Fruit fly (Drosophila melanogaster) whole organism, pupa: Measurements from ENCODE around the gene Shc.

ENCODE experiments used
- CG10348 ChIP-seq: fragments of 200-800 bp; sonication (Bioruptor generic); IDR thresholded peaks from 2 replicates; pipeline ENCODE4 v1.3.6; 2022; ENCODE audit warnings: missing biosample characterization, missing genetic modification characterization
- CG12605 ChIP-seq: fragments of 200-800 bp; sonication (Bioruptor generic); IDR thresholded peaks from 2 replicates; pipeline ENCODE4 v1.3.6; 2022; ENCODE audit warnings: missing biosample characterization, missing genetic modification characterization
- CG13204 ChIP-seq: fragments of 200-800 bp; sonication (Bioruptor generic); optimal IDR thresholded peaks from 2 replicates; lab custom pipeline; 2018; ENCODE audit warnings: missing biosample characterization, mild to moderate bottlenecking, missing genetic modification characterization, moderate library complexity
- CG14655 ChIP-seq: fragments of 200-800 bp; sonication (Bioruptor generic); optimal IDR thresholded peaks from 3 replicates; lab custom pipeline; 2017; ENCODE audit warnings: mild to moderate bottlenecking, missing biosample characterization, missing genetic modification reagents, missing genetic modification characterization
- CG15710 ChIP-seq: fragments of 200-800 bp; sonication (Bioruptor generic); optimal IDR thresholded peaks from 2 replicates; lab custom pipeline; 2018; ENCODE audit warnings: missing biosample characterization, mild to moderate bottlenecking, missing genetic modification characterization, moderate library complexity
- CG17806 ChIP-seq: fragments of 200-800 bp; sonication (Bioruptor generic); optimal IDR thresholded peaks from 2 replicates; lab custom pipeline; 2018; ENCODE audit warnings: missing biosample characterization, mild to moderate bottlenecking, missing genetic modification characterization, moderate library complexity
- CG32121 ChIP-seq: fragments of 200-800 bp; sonication (Bioruptor generic); IDR thresholded peaks from 2 replicates; pipeline ENCODE4 v1.3.6; 2022; ENCODE audit warnings: missing biosample characterization, missing genetic modification characterization
- CG34367 ChIP-seq: fragments of 200-800 bp; sonication (Bioruptor generic); optimal IDR thresholded peaks from 2 replicates; lab custom pipeline; 2018; ENCODE audit warnings: missing biosample characterization, mild to moderate bottlenecking, missing genetic modification characterization
- CG4496 ChIP-seq: fragments of 200-800 bp; sonication (Bioruptor generic); IDR thresholded peaks from 3 replicates; pipeline ENCODE4 v1.3.6; 2022; ENCODE audit warnings: missing biosample characterization, missing genetic modification characterization
- CG8159 ChIP-seq: fragments of 200-800 bp; sonication (Bioruptor generic); optimal IDR thresholded peaks from 3 replicates; lab custom pipeline; 2018; ENCODE audit warnings: missing biosample characterization, mild to moderate bottlenecking, missing genetic modification characterization, moderate library complexity
- CG8301 ChIP-seq: fragments of 200-800 bp; sonication (Bioruptor generic); optimal IDR thresholded peaks from 2 replicates; lab custom pipeline; 2018; ENCODE audit warnings: missing biosample characterization, mild to moderate bottlenecking, missing genetic modification characterization
- CG9948 ChIP-seq: fragments of 200-800 bp; sonication (Bioruptor generic); optimal IDR thresholded peaks from 2 replicates; lab custom pipeline; 2018; ENCODE audit warnings: missing biosample characterization, mild to moderate bottlenecking, missing genetic modification characterization, moderate library complexity
- D1 ChIP-seq: fragments of 200-800 bp; sonication (Bioruptor generic); optimal IDR thresholded peaks from 2 replicates; lab custom pipeline; 2018; ENCODE audit warnings: missing biosample characterization, mild to moderate bottlenecking, missing genetic modification characterization, moderate library complexity
- EcR ChIP-seq: fragments of 200-800 bp; sonication (Bioruptor generic); optimal IDR thresholded peaks from 3 replicates; lab custom pipeline; 2019; ENCODE audit warnings: missing biosample characterization, missing genetic modification characterization, mild to moderate bottlenecking, moderate library complexity, missing genetic modification reagents
- Ets98B ChIP-seq: fragments of 200-800 bp; sonication (Bioruptor generic); IDR thresholded peaks from 2 replicates; pipeline ENCODE4 v1.3.6; 2022; ENCODE audit warnings: missing biosample characterization, missing genetic modification characterization
- Pif1A ChIP-seq: fragments of 200-800 bp; sonication (Bioruptor generic); optimal IDR thresholded peaks from 3 replicates; lab custom pipeline; 2016; ENCODE audit warnings: missing biosample characterization, missing genetic modification characterization
- Pif1B ChIP-seq: fragments of 200-800 bp; sonication (Bioruptor generic); optimal IDR thresholded peaks from 3 replicates; lab custom pipeline; 2016; ENCODE audit warnings: missing biosample characterization, missing genetic modification characterization
- Snoo ChIP-seq: fragments of 200-800 bp; sonication (Bioruptor generic); optimal IDR thresholded peaks from 3 replicates; lab custom pipeline; 2017; ENCODE audit warnings: missing biosample characterization, mild to moderate bottlenecking, missing genetic modification characterization, inconsistent platforms
- fd96Ca ChIP-seq: fragments of 200-800 bp; sonication (Bioruptor generic); IDR thresholded peaks from 3 replicates; pipeline ENCODE4 v1.3.6; 2022; ENCODE audit warnings: missing biosample characterization, missing genetic modification characterization
- gl ChIP-seq: fragments of 200-800 bp; sonication (Bioruptor generic); optimal IDR thresholded peaks from 2 replicates; lab custom pipeline; 2018; ENCODE audit warnings: missing biosample characterization, mild to moderate bottlenecking, missing genetic modification characterization
- rn ChIP-seq: fragments of 200-800 bp; sonication (Bioruptor generic); IDR thresholded peaks from 2 replicates; pipeline ENCODE4 v1.3.6; 2022; ENCODE audit warnings: missing biosample characterization, missing genetic modification characterization

Gene Shc

DNA sequence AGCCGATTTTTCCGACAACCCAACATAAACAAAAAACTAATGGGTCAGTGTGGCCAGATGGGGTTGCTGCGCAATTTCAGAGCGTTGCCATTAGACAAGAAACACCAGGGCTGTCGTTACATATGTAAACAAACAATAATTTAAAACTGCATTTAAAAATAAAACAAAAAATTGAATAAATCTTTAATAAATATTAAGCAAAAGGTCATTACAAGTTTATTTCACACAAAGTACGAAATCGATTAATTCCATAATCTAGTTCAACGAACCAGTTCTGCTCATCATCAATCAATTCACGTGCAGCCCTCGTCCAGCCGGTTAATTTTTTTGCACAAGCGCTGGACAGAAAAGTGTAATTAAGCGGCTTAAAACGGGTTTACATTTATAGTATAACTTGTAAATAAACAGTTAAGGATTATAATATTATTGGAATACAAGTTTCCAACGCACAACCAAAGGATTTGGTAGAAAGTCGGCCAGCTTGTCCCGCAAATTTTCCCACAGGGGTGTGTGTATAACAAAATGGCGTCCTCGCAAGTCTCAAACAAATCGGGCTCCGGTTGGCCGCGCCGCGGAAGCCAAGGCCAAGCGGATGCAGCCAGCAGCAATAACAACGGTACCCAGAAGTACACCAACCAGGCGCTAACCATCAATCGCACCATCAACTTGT lies 15.9 kb upstream of the Shc start, which contains the start of the genes CG4022 and Cpsf5:
Gene CG4022 (minus strand): TSS at position 79 of the 670 bp plus-strand sequence.
Gene Cpsf5 (plus strand): TSS at position 285 of the 670 bp plus-strand sequence.
- TF ChIP-seq CG13204 (GFP tag; lab: Kevin White, UChicago) (no peak), fd96Ca (GFP tag; lab: Robert Waterston, UW) (peak; percentile 65; the same call in 2 of the 3 replicates), D1 (tag; lab: Kevin White, UChicago) (no peak), CG10348 (no peak), Snoo (peak; percentile 51), CG32121 (peak; percentile 70), CG8301 (tag; lab: Kevin White, UChicago) (peak; percentile 36), CG34367 (tag; lab: Kevin White, UChicago) (peak; percentile 52), CG9948 (tag; lab: Kevin White, UChicago) (peak; percentile 64), CG15710 (tag; lab: Kevin White, UChicago) (peak; percentile 76), Ets98B (peak; percentile 61), CG12605 (GFP tag; lab: Robert Waterston, UW) (peak; percentile 60), CG4496 (GFP tag; lab: Robert Waterston, UW) (peak; percentile 75; the same call in 2 of the 3 replicates), Pif1B (GFP tag; lab: Kevin White, UChicago) (peak; percentile 57), CG17806 (peak; percentile 61), CG8159 (tag; lab: Kevin White, UChicago) (peak; percentile 61), EcR (GFP tag; lab: Kevin White, UChicago) (peak; percentile 64), CG14655 (no peak), gl (no peak), Pif1A (GFP tag; lab: Kevin White, UChicago) (peak; percentile 59), rn (0 out of 2 replicates have a peak, but pooled peaks have one; percentile 7)
- TF ChIP-seq, all 21 proteins: peak for 16

DNA sequence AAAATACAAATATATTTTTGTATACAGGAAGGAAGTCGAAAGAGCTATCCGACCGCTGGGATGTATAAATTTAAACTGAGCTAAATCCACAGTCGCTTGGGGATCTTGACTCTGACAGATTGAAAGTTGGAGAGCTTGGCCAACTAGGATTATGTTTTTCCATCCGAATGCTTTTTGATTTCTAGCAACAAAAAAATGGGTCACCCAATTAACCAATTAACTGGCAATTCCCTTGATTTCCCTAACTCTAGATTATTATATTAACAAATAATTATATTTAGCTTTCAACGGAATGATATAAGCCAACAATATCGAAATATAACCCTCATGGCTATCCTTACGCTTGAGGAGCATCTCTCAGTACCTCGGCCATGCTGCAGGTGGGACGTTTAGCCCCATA lies 9.5 kb upstream of the Shc start, which contains the start of gene CG3982:
Gene CG3982 (minus strand): TSS at position 101 of the 400 bp plus-strand sequence.
- no peak for TF ChIP-seq CG17806
- no peak for TF ChIP-seq CG10348
- TF ChIP-seq CG14655, result no peak
- no peak for TF ChIP-seq rn
- no peak for TF ChIP-seq CG15710 (tag; lab: Kevin White, UChicago)
- TF ChIP-seq fd96Ca (GFP tag; lab: Robert Waterston, UW), result no peak
- no peak for TF ChIP-seq CG13204 (GFP tag; lab: Kevin White, UChicago)
- no peak for TF ChIP-seq gl
- TF ChIP-seq Pif1B (GFP tag; lab: Kevin White, UChicago), result no peak
- TF ChIP-seq CG9948 (tag; lab: Kevin White, UChicago), result no peak

DNA sequence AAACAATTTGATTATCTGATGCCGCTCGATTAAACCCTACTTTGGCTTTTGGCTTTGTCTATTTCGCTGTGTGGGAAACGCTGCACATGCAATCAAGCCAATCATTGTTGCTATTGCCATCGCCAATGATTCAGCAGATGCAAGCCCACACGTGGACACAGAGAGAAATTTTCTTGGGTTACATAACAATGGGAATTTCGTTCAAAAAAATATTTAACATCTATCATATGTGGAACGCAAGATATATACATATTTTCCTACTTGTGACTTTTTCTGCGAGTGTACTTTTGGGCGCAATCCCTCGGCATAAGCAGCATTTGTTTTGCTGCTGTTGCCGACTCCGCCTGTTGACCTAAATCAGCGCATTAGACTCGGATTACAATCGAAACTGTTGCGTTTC lies 7.5 kb upstream of the Shc start:
- TF ChIP-seq CG15710 (tag; lab: Kevin White, UChicago) (peak; percentile 40), EcR (GFP tag; lab: Kevin White, UChicago) (no peak), CG32121 (peak; percentile 90), CG4496 (GFP tag; lab: Robert Waterston, UW) (peak; percentile 85), Pif1A (GFP tag; lab: Kevin White, UChicago) (peak; percentile 61), Ets98B (peak; percentile 85), CG8159 (tag; lab: Kevin White, UChicago) (peak; percentile 47), CG12605 (GFP tag; lab: Robert Waterston, UW) (peak; percentile 62), CG10348 (no peak), CG17806 (peak; percentile 64), CG13204 (GFP tag; lab: Kevin White, UChicago) (no peak), CG34367 (tag; lab: Kevin White, UChicago) (peak; percentile 21), gl (no peak), Snoo (peak; percentile 21), CG14655 (peak; percentile 36), CG9948 (tag; lab: Kevin White, UChicago) (peak; percentile 45), rn (peak; percentile 60), Pif1B (GFP tag; lab: Kevin White, UChicago) (peak; percentile 5), fd96Ca (GFP tag; lab: Robert Waterston, UW) (peak; percentile 89), CG8301 (tag; lab: Kevin White, UChicago) (peak; percentile 53), D1 (tag; lab: Kevin White, UChicago) (no peak)

DNA sequence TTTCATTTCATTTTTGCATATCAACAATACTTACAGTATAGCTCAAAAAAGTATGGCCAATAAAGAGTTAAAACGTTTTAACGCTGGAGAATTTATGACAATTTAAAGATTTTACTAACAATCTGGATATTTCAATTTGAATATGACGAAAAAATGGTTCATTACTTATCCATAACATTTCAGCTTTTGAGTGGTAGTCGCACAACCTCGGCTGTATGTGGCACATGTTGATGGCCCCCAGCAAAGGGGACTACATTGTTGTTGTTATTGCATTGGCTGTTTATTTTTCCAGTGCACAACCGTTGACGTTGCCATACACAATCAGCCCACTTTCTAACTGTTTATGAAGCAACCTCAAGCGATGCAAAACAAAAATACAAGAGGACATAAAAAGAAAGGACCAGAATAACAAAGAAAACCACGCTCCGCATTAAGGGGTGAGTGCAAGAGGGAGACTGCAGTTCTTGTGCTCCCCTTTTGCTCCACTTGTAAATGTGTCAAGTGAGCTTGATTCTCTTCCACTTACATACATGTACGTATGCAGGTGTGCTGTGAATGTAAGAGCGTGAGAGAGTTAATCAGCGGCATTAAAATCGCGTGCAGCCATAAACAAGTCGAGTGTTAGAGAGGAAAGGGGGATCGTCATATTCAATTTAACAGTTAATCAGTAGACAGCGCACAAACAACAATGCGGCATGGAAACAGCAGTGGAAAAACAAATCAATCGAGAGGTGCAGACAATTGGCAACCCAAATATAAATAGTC lies 6.6 kb upstream of the Shc start:
- peak; percentile 92 for TF ChIP-seq CG14655
- TF ChIP-seq CG8301 (tag; lab: Kevin White, UChicago), result peak; percentile 93
- TF ChIP-seq Ets98B, result peak; percentile 96
- TF ChIP-seq CG12605 (GFP tag; lab: Robert Waterston, UW), result peak; percentile 93
- peak; percentile 97 for TF ChIP-seq CG15710 (tag; lab: Kevin White, UChicago)
- TF ChIP-seq CG10348, result peak; percentile 80
- TF ChIP-seq CG13204 (GFP tag; lab: Kevin White, UChicago), result peak; percentile 86
- peak; percentile 92 for TF ChIP-seq fd96Ca (GFP tag; lab: Robert Waterston, UW)
- peak; percentile 74 for TF ChIP-seq rn
- TF ChIP-seq CG9948 (tag; lab: Kevin White, UChicago), result peak; percentile 93
- peak; percentile 96 for TF ChIP-seq D1 (tag; lab: Kevin White, UChicago)
- peak; percentile 91 for TF ChIP-seq EcR (GFP tag; lab: Kevin White, UChicago)
- TF ChIP-seq Pif1A (GFP tag; lab: Kevin White, UChicago), result peak; percentile 94
- TF ChIP-seq CG8159 (tag; lab: Kevin White, UChicago), result peak; percentile 97
- TF ChIP-seq CG34367 (tag; lab: Kevin White, UChicago), result peak; percentile 95
- TF ChIP-seq CG4496 (GFP tag; lab: Robert Waterston, UW), result peak; percentile 95
- TF ChIP-seq CG17806, result peak; percentile 95
- peak; percentile 94 for TF ChIP-seq Snoo
- peak; percentile 96 for TF ChIP-seq Pif1B (GFP tag; lab: Kevin White, UChicago)
- peak; percentile 91 for TF ChIP-seq gl
- TF ChIP-seq CG32121, result peak; percentile 96
